Fruit fly (Drosophila melanogaster) whole organism, embryonic: Measurements from ENCODE around the gene CG17321.
A peak's percentile ranks its signal among the peaks of the same experiment; 100 is the strongest.

ENCODE experiments used
- Abd-B ChIP-seq: fragments of 200-800 bp; sonication (Bioruptor generic); optimal IDR thresholded peaks from 2 replicates; lab custom pipeline; 2018; ENCODE audit warnings: missing biosample characterization, mild to moderate bottlenecking, missing genetic modification characterization, moderate library complexity
- Antp ChIP-seq: fragments of 200-800 bp; sonication (Bioruptor generic); optimal IDR thresholded peaks from 3 replicates; lab custom pipeline; 2016; ENCODE audit warnings: missing biosample characterization, missing genetic modification characterization
- Asciz ChIP-seq: fragments of 200-800 bp; sonication (Bioruptor generic); optimal IDR thresholded peaks from 2 replicates; lab custom pipeline; 2017; ENCODE audit warnings: missing biosample characterization, mild to moderate bottlenecking, missing genetic modification characterization, missing genetic modification reagents
- CG12744 ChIP-seq: fragments of 200-800 bp; sonication (Bioruptor generic); optimal IDR thresholded peaks from 2 replicates; lab custom pipeline; 2016; ENCODE audit warnings: missing biosample characterization, missing genetic modification characterization
- CG14860 ChIP-seq: fragments of 200-800 bp; sonication (Bioruptor generic); IDR thresholded peaks from 3 replicates; pipeline ENCODE4 v1.3.6; 2022; ENCODE audit warnings: missing biosample characterization, missing genetic modification characterization; ENCODE audit not compliant: partially characterized antibody
- CG15601 ChIP-seq: fragments of 200-800 bp; sonication (Bioruptor generic); optimal IDR thresholded peaks from 3 replicates; lab custom pipeline; 2019; ENCODE audit warnings: missing biosample characterization, mild to moderate bottlenecking, missing genetic modification characterization, moderate library complexity
- CG15696 ChIP-seq: fragments of 200-800 bp; sonication (Bioruptor generic); optimal IDR thresholded peaks from 2 replicates; lab custom pipeline; 2019; ENCODE audit warnings: missing biosample characterization, mild to moderate bottlenecking, missing genetic modification characterization, moderate library complexity
- CG16813 ChIP-seq: fragments of 200-800 bp; sonication (Bioruptor generic); IDR thresholded peaks from 3 replicates; pipeline ENCODE4 v1.3.6; 2022; ENCODE audit warnings: missing biosample characterization, missing genetic modification characterization; ENCODE audit not compliant: partially characterized antibody
- CG17359 ChIP-seq: fragments of 200-800 bp; sonication (Bioruptor generic); optimal IDR thresholded peaks from 3 replicates; lab custom pipeline; 2018; ENCODE audit warnings: missing biosample characterization, mild to moderate bottlenecking, missing genetic modification characterization, moderate library complexity
- CG17568 ChIP-seq: fragments of 200-800 bp; sonication (Bioruptor generic); optimal IDR thresholded peaks from 2 replicates; lab custom pipeline; 2018; ENCODE audit warnings: missing biosample characterization, mild to moderate bottlenecking, missing genetic modification characterization, moderate library complexity
- CG18476 ChIP-seq: fragments of 200-800 bp; sonication (Bioruptor generic); optimal IDR thresholded peaks from 2 replicates; lab custom pipeline; 2016; ENCODE audit warnings: missing biosample characterization, mild to moderate bottlenecking, missing genetic modification characterization
- CG33557 ChIP-seq: fragments of 200-800 bp; sonication (Bioruptor generic); optimal IDR thresholded peaks from 2 replicates; lab custom pipeline; 2019; ENCODE audit warnings: missing biosample characterization, mild to moderate bottlenecking, missing genetic modification characterization, moderate library complexity
- CG4282 ChIP-seq: fragments of 200-800 bp; sonication (Bioruptor generic); optimal IDR thresholded peaks from 2 replicates; lab custom pipeline; 2016; ENCODE audit warnings: missing biosample characterization, missing genetic modification characterization
- CG4328 ChIP-seq: fragments of 200-800 bp; sonication (Bioruptor generic); optimal IDR thresholded peaks from 3 replicates; lab custom pipeline; 2017; ENCODE audit warnings: missing biosample characterization, missing genetic modification reagents, missing genetic modification characterization
- CG6683 ChIP-seq: fragments of 200-800 bp; sonication (Bioruptor generic); optimal IDR thresholded peaks from 2 replicates; lab custom pipeline; 2017; ENCODE audit warnings: missing biosample characterization, mild to moderate bottlenecking, missing genetic modification characterization, missing genetic modification reagents
- CG7786 ChIP-seq: fragments of 200-800 bp; sonication (Bioruptor generic); optimal IDR thresholded peaks from 2 replicates; lab custom pipeline; 2016; ENCODE audit warnings: missing biosample characterization, missing genetic modification characterization
- CG8281 ChIP-seq: fragments of 200-800 bp; sonication (Bioruptor generic); optimal IDR thresholded peaks from 2 replicates; lab custom pipeline; 2018; ENCODE audit warnings: missing biosample characterization, mild to moderate bottlenecking, missing genetic modification characterization, moderate library complexity
- D19B ChIP-seq: fragments of 200-800 bp; sonication (Bioruptor generic); optimal IDR thresholded peaks from 2 replicates; lab custom pipeline; 2017; ENCODE audit warnings: missing biosample characterization, mild to moderate bottlenecking, missing genetic modification characterization
- Fer1 ChIP-seq: fragments of 200-800 bp; sonication (Bioruptor generic); optimal IDR thresholded peaks from 2 replicates; lab custom pipeline; 2017; ENCODE audit warnings: missing biosample characterization, mild to moderate bottlenecking, missing genetic modification characterization
- HmgZ ChIP-seq: fragments of 200-800 bp; sonication (Bioruptor generic); optimal IDR thresholded peaks from 2 replicates; lab custom pipeline; 2018; ENCODE audit warnings: missing biosample characterization, mild to moderate bottlenecking, missing genetic modification characterization
- Hr78 ChIP-seq, 2 experiments: fragments of 200-800 bp in 1 of 2; fragments of >200 bp in 1 of 2; sonication (Bioruptor generic) in 1 of 2; optimal IDR thresholded peaks; 2 replicates each; lab custom pipeline; 2017 to 2019; ENCODE audit warnings: missing biosample characterization in 2 of 2, missing genetic modification characterization in 2 of 2, mild to moderate bottlenecking in 1 of 2, moderate library complexity in 1 of 2
- Mad ChIP-seq: fragments of 200-800 bp; sonication (Bioruptor generic); optimal IDR thresholded peaks from 2 replicates; lab custom pipeline; 2016; ENCODE audit warnings: missing biosample characterization, missing genetic modification characterization
- Rfx ChIP-seq: fragments of 200-800 bp; sonication (Bioruptor generic); IDR thresholded peaks from 2 replicates; pipeline ENCODE4 v1.3.6; 2022; ENCODE audit warnings: missing biosample characterization, missing genetic modification characterization
- Sox100B ChIP-seq: fragments of 200-800 bp; sonication (Bioruptor generic); optimal IDR thresholded peaks from 3 replicates; lab custom pipeline; 2018; ENCODE audit warnings: missing biosample characterization, mild to moderate bottlenecking, missing genetic modification characterization
- Spps ChIP-seq: fragments of 200-800 bp; sonication (Bioruptor generic); optimal IDR thresholded peaks from 2 replicates; lab custom pipeline; 2018; ENCODE audit warnings: missing biosample characterization, mild to moderate bottlenecking, missing genetic modification characterization
- abd-A ChIP-seq: fragments of 200-800 bp; sonication (Bioruptor generic); optimal IDR thresholded peaks from 3 replicates; lab custom pipeline; 2019; ENCODE audit warnings: missing biosample characterization, mild to moderate bottlenecking, missing genetic modification characterization, moderate library complexity
- az2 ChIP-seq: fragments of 200-800 bp; sonication (Bioruptor generic); optimal IDR thresholded peaks from 3 replicates; lab custom pipeline; 2016; ENCODE audit warnings: missing biosample characterization, missing genetic modification characterization
- cg ChIP-seq: fragments of 200-800 bp; sonication (Bioruptor generic); optimal IDR thresholded peaks from 3 replicates; lab custom pipeline; 2019; ENCODE audit warnings: missing biosample characterization, mild to moderate bottlenecking, missing genetic modification characterization, moderate library complexity
- crol ChIP-seq: fragments of 200-800 bp; sonication (Bioruptor generic); IDR thresholded peaks from 2 replicates; pipeline ENCODE4 v1.3.6; 2022; ENCODE audit warnings: missing biosample characterization, missing genetic modification characterization
- gcm2 ChIP-seq: fragments of 200-800 bp; sonication (Bioruptor generic); optimal IDR thresholded peaks from 2 replicates; lab custom pipeline; 2016; ENCODE audit warnings: missing biosample characterization, missing genetic modification characterization
- gem ChIP-seq: fragments of 200-800 bp; sonication (Bioruptor generic); optimal IDR thresholded peaks from 2 replicates; lab custom pipeline; 2019; ENCODE audit warnings: missing biosample characterization, mild to moderate bottlenecking, missing genetic modification characterization, moderate library complexity
- gsb-n ChIP-seq: fragments of 200-800 bp; sonication (Bioruptor generic); optimal IDR thresholded peaks from 3 replicates; lab custom pipeline; 2018; ENCODE audit warnings: missing biosample characterization, mild to moderate bottlenecking, missing genetic modification characterization
- jing ChIP-seq: fragments of 200-800 bp; sonication (Bioruptor generic); optimal IDR thresholded peaks from 2 replicates; lab custom pipeline; 2018; ENCODE audit warnings: missing biosample characterization, mild to moderate bottlenecking, missing genetic modification characterization
- mld ChIP-seq: fragments of 200-800 bp; sonication (Bioruptor generic); IDR thresholded peaks from 3 replicates; pipeline ENCODE4 v1.3.6; 2022; ENCODE audit warnings: missing biosample characterization, missing genetic modification characterization; ENCODE audit not compliant: partially characterized antibody
- nau ChIP-seq: fragments of 200-800 bp; sonication (Bioruptor generic); optimal IDR thresholded peaks from 3 replicates; lab custom pipeline; 2017; ENCODE audit warnings: missing biosample characterization, mild to moderate bottlenecking, missing genetic modification characterization, missing genetic modification reagents
- nmo ChIP-seq: fragments of 200-800 bp; sonication (Bioruptor generic); optimal IDR thresholded peaks from 2 replicates; lab custom pipeline; 2018; ENCODE audit warnings: missing biosample characterization, mild to moderate bottlenecking, missing genetic modification characterization, moderate library complexity
- oc ChIP-seq: fragments of 200-800 bp; sonication (Bioruptor generic); optimal IDR thresholded peaks from 2 replicates; lab custom pipeline; 2018; ENCODE audit warnings: missing biosample characterization, mild to moderate bottlenecking, missing genetic modification characterization, moderate library complexity
- org-1 ChIP-seq: fragments of 200-800 bp; sonication (Bioruptor generic); optimal IDR thresholded peaks from 2 replicates; lab custom pipeline; 2017; ENCODE audit warnings: missing biosample characterization, missing genetic modification characterization
- pan ChIP-seq, 4 experiments: fragments of >200 bp in 3 of 4; fragments of 200-800 bp in 1 of 4; sonication (Bioruptor generic) in 1 of 4; optimal IDR thresholded peaks in 3 of 4; IDR thresholded peaks in 1 of 4; 2 replicates each; pipeline versions ENCODE4 v1.3.6 to Lab custom; 2017 to 2022; ENCODE audit warnings: missing biosample characterization in 2 of 4, missing genetic modification characterization in 2 of 4, mixed read lengths in 1 of 4
- pita ChIP-seq: fragments of 200-800 bp; sonication (Bioruptor generic); optimal IDR thresholded peaks from 2 replicates; lab custom pipeline; 2017; ENCODE audit warnings: missing biosample characterization, mild to moderate bottlenecking, missing genetic modification characterization
- scrt ChIP-seq: fragments of 200-800 bp; sonication (Bioruptor generic); optimal IDR thresholded peaks from 2 replicates; lab custom pipeline; 2018; ENCODE audit warnings: missing biosample characterization, mild to moderate bottlenecking, missing genetic modification characterization, moderate library complexity
- sens ChIP-seq: fragments of 200-800 bp; sonication (Bioruptor generic); peaks from one replicate; lab custom pipeline; 2016; ENCODE audit warnings: missing biosample characterization, missing genetic modification characterization
- sob ChIP-seq: fragments of 200-800 bp; sonication (Bioruptor generic); IDR thresholded peaks from 2 replicates; pipeline ENCODE4 v1.3.6; 2022; ENCODE audit warnings: missing biosample characterization, missing genetic modification characterization
- tio ChIP-seq: fragments of 200-800 bp; sonication (Bioruptor generic); optimal IDR thresholded peaks from 2 replicates; lab custom pipeline; 2017; ENCODE audit warnings: missing biosample characterization, missing genetic modification characterization, inconsistent platforms
- ttk ChIP-seq: fragments of 200-800 bp; sonication (Bioruptor generic); IDR thresholded peaks from 2 replicates; pipeline ENCODE4 v2.1.2; 2022; ENCODE audit warnings: missing biosample characterization, missing genetic modification characterization
- tup ChIP-seq: fragments of 200-800 bp; sonication (Bioruptor generic); optimal IDR thresholded peaks from 2 replicates; lab custom pipeline; 2016; ENCODE audit warnings: missing biosample characterization, mild to moderate bottlenecking, missing genetic modification characterization, moderate library complexity
- vfl ChIP-seq: fragments of 200-800 bp; sonication (Bioruptor generic); optimal IDR thresholded peaks from 2 replicates; lab custom pipeline; 2016; ENCODE audit warnings: missing biosample characterization, missing genetic modification characterization

Gene CG17321

dm6 chr2L:18896818-18897578 lies 52.0 kb downstream of the CG17321 start (continued):
- TF ChIP-seq az2 (GFP tag; lab: Kevin White, UChicago) (peak; percentile 12), CG17568 (GFP tag; lab: Kevin White, UChicago) (no peak), Sox100B (GFP tag; lab: Kevin White, UChicago) (peak; percentile 45), CG15601 (tag; lab: Kevin White, UChicago) (peak; percentile 21), gem (tag; lab: Kevin White, UChicago) (peak; percentile 62), CG17359 (peak; percentile 2), Antp (GFP tag; lab: Kevin White, UChicago) (no peak), ttk (GFP tag; lab: Robert Waterston, UW) (no peak), Mad (GFP tag; lab: Kevin White, UChicago) (no peak), Abd-B (GFP tag; lab: Kevin White, UChicago) (no peak), pita (GFP tag; lab: Kevin White, UChicago) (no peak)

DNA sequence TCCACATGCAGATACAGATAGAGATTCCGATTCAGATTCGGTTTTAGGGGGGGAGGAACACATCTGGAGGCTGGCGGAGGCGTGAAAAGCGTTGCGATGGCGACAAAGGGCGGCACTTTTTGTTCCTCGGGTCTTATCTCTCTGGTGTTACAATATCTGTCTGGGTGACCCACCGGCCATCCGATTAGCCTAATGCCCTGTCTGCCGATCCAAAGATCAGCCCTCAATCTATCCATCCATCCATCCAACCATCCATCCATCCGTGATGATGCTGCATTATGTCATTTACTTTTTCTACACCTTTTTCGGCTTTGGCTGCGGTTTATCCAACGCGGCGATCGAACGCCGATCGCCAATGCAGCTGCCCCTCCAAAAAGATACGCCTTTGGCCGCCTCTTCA lies 53.0 kb downstream of the CG17321 start:
- TF ChIP-seq vfl (GFP tag; lab: Kevin White, UChicago) (no peak), gsb-n (tag; lab: Kevin White, UChicago) (no peak), CG15696 (tag; lab: Kevin White, UChicago) (no peak), Hr78 (GFP tag; optimal IDR thresholded peaks at IDR 0.05; lab: Kevin White, UChicago) (peak in 1 of 2 experiments; percentile 33), Antp (GFP tag; lab: Kevin White, UChicago) (no peak), HmgZ (tag; lab: Kevin White, UChicago) (no peak), CG33557 (GFP tag; lab: Kevin White, UChicago) (no peak), sob (GFP tag; lab: Robert Waterston, UW) (no peak), CG4282 (no peak), cg (GFP tag; lab: Kevin White, UChicago) (no peak), CG6683 (GFP tag; lab: Kevin White, UChicago) (no peak), CG12744 (GFP tag; lab: Kevin White, UChicago) (no peak), tup (no peak), mld (GFP tag; lab: Robert Waterston, UW) (no peak), oc (tag; lab: Kevin White, UChicago) (peak; percentile 46), CG4328 (GFP tag; lab: Kevin White, UChicago) (no peak), D19B (GFP tag; lab: Kevin White, UChicago) (no peak), crol (peak; percentile 10; the same call in 1 of the 2 replicates), Rfx (GFP tag; lab: Robert Waterston, UW) (no peak), CG8281 (tag; lab: Kevin White, UChicago) (peak; percentile 99), sens (no peak), abd-A (no peak), nmo (GFP tag; lab: Kevin White, UChicago) (no peak), gcm2 (GFP tag; lab: Kevin White, UChicago) (no peak), jing (GFP tag; lab: Kevin White, UChicago) (no peak), CG14860 (no peak), CG16813 (GFP tag; lab: Robert Waterston, UW) (no peak), tio (no peak), org-1 (GFP tag; lab: Kevin White, UChicago) (no peak), Asciz (GFP tag; lab: Kevin White, UChicago) (no peak), CG7786 (GFP tag; lab: Kevin White, UChicago) (no peak), Spps (no peak), scrt (GFP tag; lab: Kevin White, UChicago) (no peak), Fer1 (no peak), nau (no peak), pan (optimal IDR thresholded peaks at IDR 0.05; lab: Kevin White, UChicago) (no peak), pan (GFP tag; optimal IDR thresholded peaks at IDR 0.05 in 1 of 2, IDR thresholded peaks at IDR 0.05 in 1 of 2) (no peak), CG18476 (GFP tag; lab: Kevin White, UChicago) (no peak)
